Worm (Caenorhabditis elegans): ENCODE data around the gene rpn-12.

ce11 chrII:11620630-11621246 is 32.2 kb upstream of the rpn-12 start:
- no peak for TF ChIP-seq mdt-29 (GFP tag; IDR thresholded peaks at IDR 0.05)
- TF ChIP-seq lin-1 (GFP tag; IDR thresholded peaks at IDR 0.05), result no peak
- TF ChIP-seq nhr-6 (tag; optimal IDR thresholded peaks at IDR 0.05), result no peak
- no peak for TF ChIP-seq unc-39 (tag; optimal IDR thresholded peaks at IDR 0.05)
- TF ChIP-seq snpc-4 (tag; optimal IDR thresholded peaks at IDR 0.05), result no peak
- TF ChIP-seq mep-1 (tag; optimal IDR thresholded peaks at IDR 0.05), result no peak
- TF ChIP-seq lsy-2 (tag; optimal IDR thresholded peaks at IDR 0.05), result peak in 1 of 2 experiments; percentile 1
- no peak for TF ChIP-seq madf-5 (GFP tag; IDR thresholded peaks at IDR 0.05)
- TF ChIP-seq ztf-11 (tag; optimal IDR thresholded peaks at IDR 0.05), result no peak
- no peak for TF ChIP-seq Y75B8A.6 (GFP tag; IDR thresholded peaks at IDR 0.05)
